Worm (Caenorhabditis elegans) whole organism, L2 larva: ENCODE measurements around the gene sre-2.

Experiments used
- C34F6.9 ChIP-seq: fragments of 150-350 bp; optimal IDR thresholded peaks from 2 replicates; lab custom pipeline; 2014; ENCODE audit warnings: missing biosample characterization, missing genetic modification characterization
- F13H6.1 ChIP-seq: sonication (generic microtip); optimal IDR thresholded peaks from 2 replicates; lab custom pipeline; 2016; ENCODE audit warnings: missing genetic modification characterization, missing compliant biosample characterization
- R02D3.7 ChIP-seq: fragments of 150-350 bp; optimal IDR thresholded peaks from 2 replicates; lab custom pipeline; 2014; ENCODE audit warnings: missing biosample characterization, missing genetic modification characterization
- Y55F3AM.14 ChIP-seq: fragments of 200-800 bp; sonication (Bioruptor generic); optimal IDR thresholded peaks from 2 replicates; lab custom pipeline; 2018; ENCODE audit warnings: mild to moderate bottlenecking, missing genetic modification characterization, missing compliant biosample characterization
- ZK546.5 ChIP-seq: sonication (generic microtip); optimal IDR thresholded peaks from 2 replicates; lab custom pipeline; 2017; ENCODE audit warnings: missing biosample characterization, missing genetic modification characterization
- alr-1 ChIP-seq: fragments of 150-350 bp; optimal IDR thresholded peaks from 2 replicates; lab custom pipeline; 2014; ENCODE audit warnings: missing biosample characterization, missing genetic modification characterization
- aly-2 ChIP-seq: fragments of 150-350 bp; optimal IDR thresholded peaks from 2 replicates; lab custom pipeline; 2014; ENCODE audit warnings: missing biosample characterization, missing genetic modification characterization
- ama-1 ChIP-seq: fragments of 150-350 bp; optimal IDR thresholded peaks from 2 replicates; lab custom pipeline; 2018; ENCODE audit warnings: inconsistent platforms
- blmp-1 ChIP-seq: sonication (generic microtip); optimal IDR thresholded peaks from 2 replicates; lab custom pipeline; 2017; ENCODE audit warnings: missing genetic modification characterization, mild to moderate bottlenecking, missing compliant biosample characterization, antibody characterized with exemption, moderate library complexity; ENCODE audit not compliant: insufficient read depth
- ceh-16 ChIP-seq: fragments of 150-350 bp; optimal IDR thresholded peaks from 2 replicates; lab custom pipeline; 2014; ENCODE audit warnings: missing biosample characterization, missing genetic modification characterization
- ceh-82 ChIP-seq: fragments of 150-350 bp; optimal IDR thresholded peaks from 2 replicates; lab custom pipeline; 2014; ENCODE audit warnings: missing biosample characterization, missing genetic modification characterization
- crh-2 ChIP-seq: sonication (generic microtip); optimal IDR thresholded peaks from 2 replicates; lab custom pipeline; 2017; ENCODE audit warnings: missing biosample characterization, missing genetic modification characterization
- dmd-4 ChIP-seq: sonication (generic microtip); optimal IDR thresholded peaks from 2 replicates; lab custom pipeline; 2017; ENCODE audit warnings: missing biosample characterization, missing genetic modification characterization
- egl-27 ChIP-seq: sonication (generic microtip); optimal IDR thresholded peaks from 3 replicates; lab custom pipeline; 2017; ENCODE audit warnings: missing biosample characterization, missing genetic modification reagents, missing genetic modification characterization
- elt-1 ChIP-seq: fragments of 150-350 bp; optimal IDR thresholded peaks from 2 replicates; lab custom pipeline; 2014; ENCODE audit warnings: missing biosample characterization, missing genetic modification characterization
- elt-3 ChIP-seq: sonication (generic microtip); optimal IDR thresholded peaks from 2 replicates; lab custom pipeline; 2017; ENCODE audit warnings: missing biosample characterization, missing genetic modification characterization
- fos-1 ChIP-seq: fragments of 150-350 bp; optimal IDR thresholded peaks from 2 replicates; lab custom pipeline; 2014; ENCODE audit warnings: missing biosample characterization, missing genetic modification characterization
- gmeb-1 ChIP-seq: fragments of 150-350 bp; optimal IDR thresholded peaks from 2 replicates; lab custom pipeline; 2014; ENCODE audit warnings: missing biosample characterization, missing genetic modification characterization
- lin-11 ChIP-seq: fragments of 150-350 bp; sonication (generic microtip); optimal IDR thresholded peaks from 2 replicates; lab custom pipeline; 2014; ENCODE audit warnings: missing biosample characterization, missing genetic modification characterization, inconsistent platforms, mixed read lengths
- lin-13 ChIP-seq: fragments of 150-350 bp; optimal IDR thresholded peaks from 2 replicates; lab custom pipeline; 2014; ENCODE audit warnings: missing biosample characterization, missing genetic modification reagents, missing genetic modification characterization
- lin-39 ChIP-seq: fragments of 150-350 bp; optimal IDR thresholded peaks from 2 replicates; lab custom pipeline; 2014; ENCODE audit warnings: missing biosample characterization, missing genetic modification reagents, missing genetic modification characterization
- lsy-2 ChIP-seq, 2 experiments: fragments of 150-350 bp in 1 of 2; sonication (generic microtip) in 1 of 2; optimal IDR thresholded peaks; 2 replicates each; lab custom pipeline; 2014 to 2017; ENCODE audit warnings: missing biosample characterization in 2 of 2, missing genetic modification characterization in 2 of 2
- mab-5 ChIP-seq: fragments of 150-350 bp; optimal IDR thresholded peaks from 2 replicates; lab custom pipeline; 2014; ENCODE audit warnings: missing biosample characterization, missing genetic modification characterization
- mbf-1 ChIP-seq: sonication (generic microtip); optimal IDR thresholded peaks from 2 replicates; lab custom pipeline; 2017; ENCODE audit warnings: missing biosample characterization, missing genetic modification characterization
- mdl-1 ChIP-seq, 2 experiments: fragments of 150-350 bp in 1 of 2; sonication (generic microtip) in 1 of 2; optimal IDR thresholded peaks; 2 replicates each; lab custom pipeline; 2017; ENCODE audit warnings: missing biosample characterization in 2 of 2, missing genetic modification characterization in 2 of 2
- nhr-10 ChIP-seq: sonication (generic microtip); optimal IDR thresholded peaks from 2 replicates; lab custom pipeline; 2017; ENCODE audit warnings: missing biosample characterization, missing genetic modification characterization
- nhr-11 ChIP-seq: fragments of 150-350 bp; optimal IDR thresholded peaks from 2 replicates; lab custom pipeline; 2014; ENCODE audit warnings: missing biosample characterization, missing genetic modification characterization
- nhr-12 ChIP-seq: fragments of 150-350 bp; optimal IDR thresholded peaks from 2 replicates; lab custom pipeline; 2014; ENCODE audit warnings: missing biosample characterization, missing genetic modification characterization
- nhr-129 ChIP-seq: fragments of 150-350 bp; optimal IDR thresholded peaks from 2 replicates; lab custom pipeline; 2014; ENCODE audit warnings: missing biosample characterization, missing genetic modification characterization
- nhr-21 ChIP-seq: fragments of 150-350 bp; optimal IDR thresholded peaks from 2 replicates; lab custom pipeline; 2014; ENCODE audit warnings: missing biosample characterization, missing genetic modification characterization
- nhr-23 ChIP-seq: fragments of 150-350 bp; optimal IDR thresholded peaks from 2 replicates; lab custom pipeline; 2014; ENCODE audit warnings: missing biosample characterization, missing genetic modification reagents, missing genetic modification characterization
- nhr-237 ChIP-seq: fragments of 150-350 bp; optimal IDR thresholded peaks from 2 replicates; lab custom pipeline; 2014; ENCODE audit warnings: missing biosample characterization, missing genetic modification characterization
- nhr-25 ChIP-seq: fragments of 150-350 bp; sonication (generic microtip); optimal IDR thresholded peaks from 3 replicates; lab custom pipeline; 2014; ENCODE audit warnings: missing biosample characterization, missing genetic modification characterization
- nhr-6 ChIP-seq: fragments of 150-350 bp; optimal IDR thresholded peaks from 2 replicates; lab custom pipeline; 2014; ENCODE audit warnings: missing biosample characterization, missing genetic modification characterization
- nhr-77 ChIP-seq: fragments of 150-350 bp; optimal IDR thresholded peaks from 2 replicates; lab custom pipeline; 2014; ENCODE audit warnings: missing biosample characterization, missing genetic modification characterization
- peb-1 ChIP-seq: fragments of 150-350 bp; optimal IDR thresholded peaks from 2 replicates; lab custom pipeline; 2014; ENCODE audit warnings: missing biosample characterization, missing genetic modification characterization
- sem-4 ChIP-seq: fragments of 150-350 bp; optimal IDR thresholded peaks from 2 replicates; lab custom pipeline; 2014; ENCODE audit warnings: missing biosample characterization, missing genetic modification reagents, missing genetic modification characterization
- skn-1 ChIP-seq: sonication (generic microtip); optimal IDR thresholded peaks from 2 replicates; lab custom pipeline; 2017; ENCODE audit warnings: missing biosample characterization, missing genetic modification characterization
- sma-3 ChIP-seq: sonication (generic microtip); optimal IDR thresholded peaks from 2 replicates; lab custom pipeline; 2016; ENCODE audit warnings: missing genetic modification reagents, missing genetic modification characterization, missing compliant biosample characterization
- sma-9 ChIP-seq, 2 experiments: fragments of 150-350 bp in 1 of 2; sonication (generic microtip) in 1 of 2; optimal IDR thresholded peaks; 2 replicates each; lab custom pipeline; 2014 to 2016; ENCODE audit warnings: missing genetic modification characterization in 2 of 2, mild to moderate bottlenecking in 1 of 2, missing biosample characterization in 1 of 2, missing compliant biosample characterization in 1 of 2, missing genetic modification reagents in 1 of 2, moderate library complexity in 1 of 2
- snpc-4 ChIP-seq: fragments of 150-350 bp; optimal IDR thresholded peaks from 2 replicates; lab custom pipeline; 2014; ENCODE audit warnings: missing biosample characterization, missing genetic modification characterization
- unc-39 ChIP-seq: fragments of 150-350 bp; optimal IDR thresholded peaks from 2 replicates; lab custom pipeline; 2014; ENCODE audit warnings: missing biosample characterization, missing genetic modification characterization
- unc-55 ChIP-seq: fragments of 150-350 bp; sonication (generic microtip); optimal IDR thresholded peaks from 3 replicates; lab custom pipeline; 2014; ENCODE audit warnings: missing biosample characterization, missing genetic modification reagents, missing genetic modification characterization
- unc-62 ChIP-seq: fragments of 150-350 bp; optimal IDR thresholded peaks from 2 replicates; lab custom pipeline; 2014; ENCODE audit warnings: missing biosample characterization, missing genetic modification reagents, missing genetic modification characterization
- zag-1 ChIP-seq: fragments of 150-350 bp; optimal IDR thresholded peaks from 2 replicates; lab custom pipeline; 2014; ENCODE audit warnings: missing biosample characterization, missing genetic modification characterization
- ztf-1 ChIP-seq: fragments of 200-800 bp; sonication (Bioruptor generic); conservative IDR thresholded peaks from 2 replicates; pipeline ENCODE4 v1.3.6; 2022; ENCODE audit warnings: missing genetic modification characterization, missing compliant biosample characterization
- ztf-11 ChIP-seq: sonication (generic microtip); optimal IDR thresholded peaks from 2 replicates; lab custom pipeline; 2017; ENCODE audit warnings: missing biosample characterization, missing genetic modification characterization
- ztf-4 ChIP-seq: fragments of 150-350 bp; optimal IDR thresholded peaks from 2 replicates; lab custom pipeline; 2014; ENCODE audit warnings: missing biosample characterization, missing genetic modification characterization

Gene sre-2

DNA sequence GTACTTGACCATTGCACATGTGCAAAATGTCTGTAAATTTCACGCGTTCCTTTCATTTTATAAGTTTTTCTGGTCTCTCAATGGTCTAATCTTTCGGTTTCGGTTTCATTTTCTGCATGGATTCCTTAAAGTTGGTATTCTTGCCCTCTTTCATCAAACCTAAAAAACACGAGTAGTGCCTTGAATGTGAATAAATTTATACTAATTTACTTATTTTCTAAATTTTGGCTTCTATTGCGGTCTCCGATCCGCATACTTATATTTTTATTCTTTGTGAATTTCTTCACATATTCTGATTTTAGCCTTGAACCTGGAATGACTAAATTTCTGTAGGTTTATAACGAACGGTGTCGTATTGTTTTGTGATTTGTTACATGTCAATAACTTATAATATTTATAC is 36.0 kb downstream of the sre-2 start, which contains the start of gene pdha-1:
Gene pdha-1 (plus strand): TSS at position 301 of the 400 bp plus-strand sequence.
- TF ChIP-seq alr-1 (tag; lab: Kevin White, UChicago): no peak
- TF ChIP-seq dmd-4 (tag; lab: Kevin White, UChicago): no peak
- TF ChIP-seq elt-3: no peak
- no peak for TF ChIP-seq C34F6.9 (tag; lab: Kevin White, UChicago)

DNA sequence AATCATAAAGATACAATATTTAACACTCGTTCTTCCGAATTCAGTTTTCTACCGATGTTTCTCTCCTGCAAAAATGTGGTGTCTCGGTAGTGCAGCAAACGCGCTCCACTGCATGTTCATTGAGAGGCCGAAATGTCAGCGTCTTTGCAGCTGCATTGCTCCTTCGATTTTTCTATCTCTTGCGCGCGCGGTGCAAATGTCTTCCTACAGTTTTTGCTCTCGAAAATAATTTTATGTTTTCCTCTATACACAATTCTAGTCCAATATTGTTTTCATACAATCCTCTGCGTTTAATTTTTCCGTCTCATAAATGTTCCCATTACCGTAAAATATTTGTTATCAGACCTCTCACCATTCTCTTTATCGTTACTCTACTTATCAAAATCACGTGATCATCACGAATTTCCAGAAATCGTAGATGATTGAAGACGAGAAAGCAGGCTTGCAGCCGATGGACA is 39.6 kb downstream of the sre-2 start, which contains the start of gene ufd-2:
Gene ufd-2 (plus strand): TSS at position 408 of the 458 bp plus-strand sequence.
- TF ChIP-seq nhr-77 (no peak), elt-1 (tag; lab: Kevin White, UChicago) (no peak), ztf-11 (tag; lab: Kevin White, UChicago) (no peak), lsy-2 (tag; optimal IDR thresholded peaks at IDR 0.05; lab: Kevin White, UChicago) (peak; percentile 28 to 85), unc-55 (GFP tag; lab: Kevin White, UChicago) (peak; percentile 79), skn-1 (tag; lab: Kevin White, UChicago) (no peak), nhr-25 (tag; lab: Kevin White, UChicago) (no peak), nhr-21 (tag; lab: Kevin White, UChicago) (peak; percentile 25), nhr-12 (no peak), lin-39 (tag; lab: Kevin White, UChicago) (no peak), sma-9 (GFP tag; optimal IDR thresholded peaks at IDR 0.05; lab: Kevin White, UChicago) (peak; percentile 52), sma-9 (tag; optimal IDR thresholded peaks at IDR 0.05; lab: Kevin White, UChicago) (no peak), unc-62 (GFP tag; lab: Kevin White, UChicago) (no peak), mbf-1 (tag; lab: Kevin White, UChicago) (no peak), F13H6.1 (tag; lab: Kevin White, UChicago) (peak; percentile 72), nhr-23 (no peak), crh-2 (tag; lab: Kevin White, UChicago) (peak; percentile 75), ztf-4 (no peak), nhr-11 (tag; lab: Kevin White, UChicago) (no peak), unc-39 (tag; lab: Kevin White, UChicago) (no peak), dmd-4 (tag; lab: Kevin White, UChicago) (no peak), fos-1 (tag; lab: Kevin White, UChicago) (peak; percentile 60), sma-3 (peak; percentile 64), ama-1 (lab: Kevin White, UChicago) (no peak), lin-11 (tag; lab: Kevin White, UChicago) (peak; percentile 53), C34F6.9 (tag; lab: Kevin White, UChicago) (peak; percentile 89), egl-27 (tag; lab: Kevin White, UChicago) (no peak), peb-1 (tag; lab: Kevin White, UChicago) (no peak), zag-1 (tag; lab: Kevin White, UChicago) (peak; percentile 23), R02D3.7 (tag; lab: Kevin White, UChicago) (no peak), aly-2 (tag; lab: Kevin White, UChicago) (no peak), snpc-4 (tag; lab: Kevin White, UChicago) (peak; percentile 41), mdl-1 (tag; optimal IDR thresholded peaks at IDR 0.05; lab: Kevin White, UChicago) (no peak), ceh-82 (no peak), gmeb-1 (tag; lab: Kevin White, UChicago) (no peak), ceh-16 (no peak), sem-4 (no peak), elt-3 (no peak), nhr-129 (peak; percentile 87), nhr-10 (tag; lab: Kevin White, UChicago) (no peak), blmp-1 (no peak), nhr-6 (tag; lab: Kevin White, UChicago) (peak; percentile 4), ZK546.5 (tag; lab: Kevin White, UChicago) (no peak), ztf-1 (GFP tag; lab: Robert Waterston, UW) (no peak), Y55F3AM.14 (GFP tag; lab: Kevin White, UChicago) (peak; percentile 21), nhr-237 (tag; lab: Kevin White, UChicago) (no peak), mab-5 (tag; lab: Kevin White, UChicago) (no peak), alr-1 (tag; lab: Kevin White, UChicago) (no peak), lin-13 (peak; percentile 70)
